Fruit fly (Drosophila melanogaster) whole organism, embryonic: ENCODE measurements around the gene robl62A.

Experiments
- CG11247 ChIP-seq: fragments of 200-800 bp; sonication (Bioruptor generic); IDR thresholded peaks from 2 replicates; pipeline ENCODE4 v1.3.6; 2022; ENCODE audit warnings: missing biosample characterization, missing genetic modification characterization
- CG11696 ChIP-seq: fragments of 200-800 bp; sonication (Bioruptor generic); IDR thresholded peaks from 2 replicates; pipeline ENCODE4 v1.3.6; 2022; ENCODE audit warnings: missing biosample characterization, missing genetic modification characterization
- CG17802 ChIP-seq: fragments of 200-800 bp; sonication (Bioruptor generic); optimal IDR thresholded peaks from 2 replicates; lab custom pipeline; 2018; ENCODE audit warnings: missing biosample characterization, mild to moderate bottlenecking, missing genetic modification characterization, moderate library complexity
- CG4360 ChIP-seq: fragments of 200-800 bp; sonication (Bioruptor generic); IDR thresholded peaks from 2 replicates; pipeline ENCODE4 v1.3.6; 2022; ENCODE audit warnings: missing biosample characterization, missing genetic modification characterization
- Dbx ChIP-seq: fragments of 200-800 bp; sonication (Bioruptor generic); IDR thresholded peaks from 3 replicates; pipeline ENCODE4 v1.3.6; 2022; ENCODE audit warnings: missing biosample characterization, missing genetic modification characterization
- Drgx ChIP-seq: fragments of 200-800 bp; sonication (Bioruptor generic); IDR thresholded peaks from 2 replicates; pipeline ENCODE4 v1.3.6; 2022; ENCODE audit warnings: missing biosample characterization, missing genetic modification characterization
- ap ChIP-seq: fragments of 200-800 bp; sonication (Bioruptor generic); IDR thresholded peaks from 2 replicates; pipeline ENCODE4 v1.3.6; 2022; ENCODE audit warnings: missing biosample characterization, missing genetic modification characterization
- bcd ChIP-seq: fragments of 200-800 bp; sonication (Bioruptor generic); optimal IDR thresholded peaks from 2 replicates; lab custom pipeline; 2017; ENCODE audit warnings: missing biosample characterization, mild to moderate bottlenecking, missing genetic modification characterization
- danr ChIP-seq: fragments of 200-800 bp; sonication (Bioruptor generic); IDR thresholded peaks from 2 replicates; pipeline ENCODE4 v1.3.6; 2022; ENCODE audit warnings: missing biosample characterization, missing genetic modification characterization
- disco-r ChIP-seq: fragments of 200-800 bp; sonication (Bioruptor generic); optimal IDR thresholded peaks from 2 replicates; lab custom pipeline; 2016; ENCODE audit warnings: missing biosample characterization, missing genetic modification characterization
- gce ChIP-seq: fragments of 200-800 bp; sonication (Bioruptor generic); IDR thresholded peaks from 3 replicates; pipeline ENCODE4 v1.3.6; 2022; ENCODE audit warnings: missing biosample characterization, missing genetic modification characterization
- oc ChIP-seq: fragments of 200-800 bp; sonication (Bioruptor generic); optimal IDR thresholded peaks from 2 replicates; lab custom pipeline; 2018; ENCODE audit warnings: missing biosample characterization, mild to moderate bottlenecking, missing genetic modification characterization, moderate library complexity
- stc ChIP-seq: fragments of 200-800 bp; sonication (Bioruptor generic); IDR thresholded peaks from 2 replicates; pipeline ENCODE4 v1.3.6; 2022; ENCODE audit warnings: missing biosample characterization, missing genetic modification characterization
- ttk ChIP-seq: fragments of 200-800 bp; sonication (Bioruptor generic); IDR thresholded peaks from 2 replicates; pipeline ENCODE4 v2.1.2; 2022; ENCODE audit warnings: missing biosample characterization, missing genetic modification characterization

robl62A gene

dm6 chr3L:1517274-1518047 is 40.0 kb downstream of the robl62A start (continued):
- TF ChIP-seq disco-r (GFP tag; lab: Kevin White, UChicago) (no peak), stc (GFP tag; lab: Robert Waterston, UW) (peak; percentile 45), ap (GFP tag; lab: Robert Waterston, UW) (peak; percentile 50; the same call in 1 of the 2 replicates), CG11247 (GFP tag; lab: Robert Waterston, UW) (0 out of 2 replicates have a peak, but pooled peaks have one; percentile 21), CG17802 (tag; lab: Kevin White, UChicago) (peak; percentile 10), danr (GFP tag; lab: Robert Waterston, UW) (peak; percentile 19; the same call in 1 of the 2 replicates), oc (tag; lab: Kevin White, UChicago) (no peak), bcd (peak; percentile 40), Dbx (GFP tag; lab: Robert Waterston, UW) (no peak), CG4360 (GFP tag; lab: Robert Waterston, UW) (peak; percentile 14; the same call in 1 of the 2 replicates), gce (GFP tag; lab: Robert Waterston, UW) (0 out of 3 replicates have a peak, but pooled peaks have one; percentile 38), CG11696 (no peak)

dm6 chr3L:1518715-1519603 is 41.5 kb downstream of the robl62A start:
- TF ChIP-seq Drgx (GFP tag; lab: Robert Waterston, UW) (peak; percentile 20; the same call in 1 of the 2 replicates), ttk (no peak)
